Fruit fly (Drosophila melanogaster) whole organism, adult: ENCODE data around the gene cdm.

ENCODE experiments used
- CG11617 ChIP-seq: fragments of 200-800 bp; sonication (Bioruptor generic); optimal IDR thresholded peaks from 2 replicates; lab custom pipeline; 2017; ENCODE audit warnings: mild to moderate bottlenecking, missing biosample characterization, missing genetic modification reagents, missing genetic modification characterization
- CG12768 ChIP-seq: fragments of 200-800 bp; sonication (Bioruptor generic); optimal IDR thresholded peaks from 2 replicates; lab custom pipeline; 2017; ENCODE audit warnings: missing biosample characterization, missing genetic modification characterization, mild to moderate bottlenecking, moderate library complexity, missing genetic modification reagents
- CG1620 ChIP-seq: fragments of 200-800 bp; sonication (Bioruptor generic); optimal IDR thresholded peaks from 2 replicates; lab custom pipeline; 2016; ENCODE audit warnings: missing biosample characterization, missing genetic modification characterization
- CG7045 ChIP-seq: fragments of 200-800 bp; sonication (Bioruptor generic); optimal IDR thresholded peaks from 2 replicates; lab custom pipeline; 2017; ENCODE audit warnings: missing biosample characterization, mild to moderate bottlenecking, missing genetic modification characterization
- Clk ChIP-seq: fragments of 200-800 bp; sonication (Bioruptor generic); optimal IDR thresholded peaks from 2 replicates; lab custom pipeline; 2017; ENCODE audit warnings: missing biosample characterization, missing genetic modification characterization
- Hr96 ChIP-seq: fragments of 200-800 bp; sonication (Bioruptor generic); optimal IDR thresholded peaks from 2 replicates; lab custom pipeline; 2016; ENCODE audit warnings: missing biosample characterization, missing genetic modification characterization
- Mnt ChIP-seq: fragments of 200-800 bp; sonication (Bioruptor generic); optimal IDR thresholded peaks from 2 replicates; lab custom pipeline; 2016; ENCODE audit warnings: missing biosample characterization, mild to moderate bottlenecking, missing genetic modification characterization
- cic ChIP-seq: fragments of 200-800 bp; sonication (Bioruptor generic); optimal IDR thresholded peaks from 2 replicates; lab custom pipeline; 2017; ENCODE audit warnings: missing biosample characterization, mild to moderate bottlenecking, missing genetic modification characterization, moderate library complexity
- cnc ChIP-seq, 2 experiments: fragments of >200 bp; optimal IDR thresholded peaks; 2 replicates each; lab custom pipeline; 2017
- kay ChIP-seq: fragments of 200-800 bp; sonication (Bioruptor generic); peaks from one replicate; lab custom pipeline; 2016; ENCODE audit warnings: missing biosample characterization, missing genetic modification characterization, borderline replicate concordance
- pad ChIP-seq: fragments of 200-800 bp; sonication (Bioruptor generic); optimal IDR thresholded peaks from 3 replicates; lab custom pipeline; 2017; ENCODE audit warnings: missing biosample characterization, missing genetic modification characterization, mild to moderate bottlenecking, moderate library complexity, missing genetic modification reagents
- tj ChIP-seq: fragments of 200-800 bp; sonication (Bioruptor generic); optimal IDR thresholded peaks from 3 replicates; lab custom pipeline; 2017; ENCODE audit warnings: missing biosample characterization, mild to moderate bottlenecking, missing genetic modification characterization, moderate library complexity
- toe ChIP-seq: fragments of 200-800 bp; sonication (Bioruptor generic); optimal IDR thresholded peaks from 2 replicates; lab custom pipeline; 2016; ENCODE audit warnings: missing biosample characterization, missing genetic modification characterization

DNA sequence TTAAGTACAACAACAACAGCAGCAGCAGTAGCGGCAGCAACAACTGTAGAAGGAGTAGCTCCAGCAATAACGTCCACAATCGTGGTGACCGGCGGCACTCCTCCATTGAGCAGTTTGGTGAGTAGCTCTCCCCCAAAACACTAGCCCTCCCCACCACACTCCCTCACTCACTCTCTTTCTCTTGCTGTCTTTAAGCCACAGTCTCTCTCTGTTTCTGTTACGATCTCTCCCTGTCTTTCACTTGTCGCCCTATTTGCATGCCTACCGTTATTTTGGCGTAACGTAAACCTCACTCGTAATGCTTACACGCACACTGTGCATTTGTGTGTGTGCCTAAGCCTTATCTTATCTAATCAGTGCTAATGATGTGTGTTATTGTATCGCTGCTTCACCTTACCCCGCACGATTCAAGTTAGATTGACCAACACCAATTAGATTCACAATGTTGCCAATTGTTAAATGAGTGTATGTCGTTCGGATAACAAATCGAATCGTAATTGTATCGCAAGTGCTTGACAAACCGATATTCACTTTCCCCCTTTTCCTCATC, 13.2 kb downstream of the cdm start:
- TF ChIP-seq CG11617 (GFP tag; lab: Kevin White, UChicago) (peak; percentile 2), kay (GFP tag; lab: Kevin White, UChicago) (no peak), CG12768 (GFP tag; lab: Kevin White, UChicago) (no peak), CG7045 (GFP tag; lab: Kevin White, UChicago) (no peak), CG1620 (GFP tag; lab: Kevin White, UChicago) (no peak), cic (GFP tag; lab: Kevin White, UChicago) (peak; percentile 42), Mnt (GFP tag; lab: Kevin White, UChicago) (peak; percentile 27), toe (no peak), tj (no peak), pad (GFP tag; lab: Kevin White, UChicago) (peak; percentile 97), Clk (GFP tag; lab: Kevin White, UChicago) (no peak), cnc (optimal IDR thresholded peaks at IDR 0.05; lab: Kevin White, UChicago) (no peak), Hr96 (GFP tag; lab: Kevin White, UChicago) (no peak)
